Fruit fly (Drosophila melanogaster): ENCODE results near the gene crp.

The crp gene

dm6 chr2L:16231265-16231664 lies 56.3 kb downstream of the crp start, which contains the start of gene Ca-Ma2d (continued):
- TF ChIP-seq btn (GFP tag; optimal IDR thresholded peaks at IDR 0.05) (no peak), CG11504 (tag; optimal IDR thresholded peaks at IDR 0.05) (no peak), CG10321 (GFP tag; IDR thresholded peaks at IDR 0.05) (no peak), CG3995 (GFP tag; optimal IDR thresholded peaks at IDR 0.05) (no peak), CG2120 (GFP tag; optimal IDR thresholded peaks at IDR 0.05) (no peak), twi (tag; optimal IDR thresholded peaks at IDR 0.05) (peak; percentile 43), mld (GFP tag; IDR thresholded peaks at IDR 0.05; ENCODE audit: partially characterized antibody) (no peak), CG5180 (GFP tag; optimal IDR thresholded peaks at IDR 0.05) (no peak), CG17186 (GFP tag; optimal IDR thresholded peaks at IDR 0.05) (no peak), CG42726 (GFP tag; IDR thresholded peaks at IDR 0.05; ENCODE audit: partially characterized antibody) (no peak), kay (GFP tag; optimal IDR thresholded peaks at IDR 0.05) (no peak), Lpt (GFP tag; optimal IDR thresholded peaks at IDR 0.05) (no peak), scrt (GFP tag; optimal IDR thresholded peaks at IDR 0.05) (peak; percentile 75), CG12236 (GFP tag; optimal IDR thresholded peaks at IDR 0.05) (no peak), corto (GFP tag; optimal IDR thresholded peaks at IDR 0.05) (no peak), Sry-δ (GFP tag; optimal IDR thresholded peaks at IDR 0.05) (no peak), CG10565 (GFP tag; optimal IDR thresholded peaks at IDR 0.05) (no peak), CG14860 (GFP tag; IDR thresholded peaks at IDR 0.05; ENCODE audit: partially characterized antibody) (no peak), ftz-f1 (GFP tag; optimal IDR thresholded peaks at IDR 0.05) (no peak), nom (GFP tag; optimal IDR thresholded peaks at IDR 0.05) (no peak), Fer1 (GFP tag; optimal IDR thresholded peaks at IDR 0.05) (no peak), CoRest (tag; optimal IDR thresholded peaks at IDR 0.05) (no peak), CG4854 (GFP tag; optimal IDR thresholded peaks at IDR 0.05) (no peak), CG32767 (GFP tag; IDR thresholded peaks at IDR 0.05) (no peak), Hr3 (GFP tag; optimal IDR thresholded peaks at IDR 0.05) (no peak), abd-A (tag; optimal IDR thresholded peaks at IDR 0.05) (peak; percentile 76), CG12219 (GFP tag; optimal IDR thresholded peaks at IDR 0.05) (no peak), D19A (tag; optimal IDR thresholded peaks at IDR 0.05) (peak; percentile 9), cwo (GFP tag; optimal IDR thresholded peaks at IDR 0.05) (no peak), gro (GFP tag; optimal IDR thresholded peaks at IDR 0.05) (no peak), Eip74EF (GFP tag; optimal IDR thresholded peaks at IDR 0.05) (no peak), CG18476 (GFP tag; optimal IDR thresholded peaks at IDR 0.05) (no peak), disco-r (GFP tag; optimal IDR thresholded peaks at IDR 0.05) (no peak), fd3F (GFP tag; optimal IDR thresholded peaks at IDR 0.05) (no peak), CG14667 (GFP tag; IDR thresholded peaks at IDR 0.05) (no peak), CG1832 (GFP tag; optimal IDR thresholded peaks at IDR 0.05) (no peak), Pdp1 (GFP tag; optimal IDR thresholded peaks at IDR 0.05) (no peak), sc (optimal IDR thresholded peaks at IDR 0.05) (no peak), sc (GFP tag; optimal IDR thresholded peaks at IDR 0.05) (no peak), unpg (GFP tag; optimal IDR thresholded peaks at IDR 0.05) (no peak), knrl (GFP tag; IDR thresholded peaks at IDR 0.05; ENCODE audit: partially characterized antibody) (no peak), CG18262 (tag; optimal IDR thresholded peaks at IDR 0.05) (no peak), otp (GFP tag; IDR thresholded peaks at IDR 0.05) (no peak), CG11560 (tag; IDR thresholded peaks at IDR 0.05) (no peak), CG11085 (GFP tag; IDR thresholded peaks at IDR 0.05) (no peak), CG30431 (GFP tag; optimal IDR thresholded peaks at IDR 0.05) (no peak), Hey (tag; optimal IDR thresholded peaks at IDR 0.05) (no peak), H15 (GFP tag; IDR thresholded peaks at IDR 0.05) (no peak), dmrt99B (tag; optimal IDR thresholded peaks at IDR 0.05) (no peak), CG12299 (tag; optimal IDR thresholded peaks at IDR 0.05) (peak; percentile 6), Hr51 (GFP tag; optimal IDR thresholded peaks at IDR 0.05) (no peak)

Data from whole organism, embryonic.